Worm (Caenorhabditis elegans) whole organism, mixed stage, embryonic: ENCODE measurements around the gene atf-7.
A peak's percentile ranks its signal among the peaks of the same experiment; 100 is the strongest.

Experiments
- ceh-43 ChIP-seq: fragments of 200-800 bp; sonication (Bioruptor generic); optimal IDR thresholded peaks from 2 replicates; lab custom pipeline; 2018; ENCODE audit warnings: mild to moderate bottlenecking, missing genetic modification characterization, moderate library complexity, missing compliant biosample characterization
- ceh-83 ChIP-seq: fragments of 200-800 bp; sonication (Bioruptor generic); optimal IDR thresholded peaks from 2 replicates; lab custom pipeline; 2018; ENCODE audit warnings: mild to moderate bottlenecking, missing genetic modification characterization, missing compliant biosample characterization
- hlh-1 ChIP-seq: fragments of 150-350 bp; optimal IDR thresholded peaks from 2 replicates; lab custom pipeline; 2014; ENCODE audit warnings: missing biosample characterization, missing genetic modification reagents, missing genetic modification characterization
- mab-5 ChIP-seq: fragments of 150-350 bp; optimal IDR thresholded peaks from 2 replicates; lab custom pipeline; 2014; ENCODE audit warnings: missing biosample characterization, missing genetic modification characterization
- snpc-4 ChIP-seq: fragments of 150-350 bp; optimal IDR thresholded peaks from 2 replicates; lab custom pipeline; 2014; ENCODE audit warnings: missing biosample characterization, missing genetic modification characterization
- sptf-1 ChIP-seq: sonication (generic microtip); optimal IDR thresholded peaks from 2 replicates; lab custom pipeline; 2017; ENCODE audit warnings: mild to moderate bottlenecking, missing genetic modification characterization, moderate library complexity, missing compliant biosample characterization

atf-7 gene

DNA sequence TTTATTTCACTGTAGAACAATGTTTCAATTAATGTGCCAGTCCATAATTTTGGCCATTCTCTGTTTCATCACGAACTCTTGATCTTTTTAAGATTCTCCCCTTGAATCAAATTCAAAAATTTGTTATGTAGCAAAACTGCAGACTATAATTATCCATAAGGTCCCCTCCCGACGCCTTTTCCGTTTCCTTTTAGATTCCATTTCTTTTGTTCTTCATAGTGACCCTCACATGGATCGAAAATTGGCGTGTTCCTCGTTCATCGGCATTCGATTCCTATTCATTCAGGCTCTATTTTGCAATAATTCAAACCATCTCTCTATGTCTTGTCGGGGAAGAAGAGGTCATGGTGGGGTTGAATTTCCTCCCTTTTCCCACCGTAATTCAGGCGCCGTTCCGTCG, 54.4 kb downstream of the atf-7 start:
- TF ChIP-seq ceh-43, result peak; percentile 96
- TF ChIP-seq sptf-1 (tag; lab: Kevin White, UChicago), result no peak

DNA sequence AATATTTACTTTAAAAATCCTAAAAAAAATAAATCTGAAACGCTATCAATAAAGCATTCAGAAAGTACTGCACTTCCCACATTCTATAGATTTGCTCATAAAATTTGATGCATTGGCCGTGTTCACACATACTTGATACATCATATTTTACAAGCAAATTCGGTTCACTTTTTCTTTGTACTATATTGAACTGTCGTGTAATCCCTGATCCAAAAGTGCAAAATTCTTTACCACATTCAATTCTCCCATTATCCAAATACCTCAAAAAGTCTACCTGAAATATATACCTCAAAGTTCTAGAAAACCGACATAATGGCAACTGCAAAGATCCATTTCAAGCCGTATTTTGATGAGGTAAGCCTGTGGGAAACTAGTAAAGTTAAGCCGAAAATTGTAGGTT, 57.1 kb downstream of the atf-7 start, which contains the start of gene nex-3:
Gene nex-3 (plus strand): TSS at position 301 of the 400 bp plus-strand sequence.
- TF ChIP-seq mab-5 (tag; lab: Kevin White, UChicago), result no peak
- no peak for TF ChIP-seq snpc-4 (tag; lab: Kevin White, UChicago)
- no peak for TF ChIP-seq hlh-1 (tag; lab: Kevin White, UChicago)
- TF ChIP-seq ceh-83 (GFP tag; lab: Kevin White, UChicago), result no peak
- no peak for TF ChIP-seq sptf-1 (tag; lab: Kevin White, UChicago)
